Worm (Caenorhabditis elegans) whole organism, early embryonic: ENCODE measurements around the gene ttr-3.

ENCODE experiments used
- B0310.2 ChIP-seq: sonication (generic microtip); optimal IDR thresholded peaks from 2 replicates; lab custom pipeline; 2016; ENCODE audit warnings: mild to moderate bottlenecking, missing genetic modification characterization, missing compliant biosample characterization
- F13C5.2 ChIP-seq: sonication (generic microtip); optimal IDR thresholded peaks from 2 replicates; lab custom pipeline; 2017; ENCODE audit warnings: mild to moderate bottlenecking, missing genetic modification characterization, inconsistent platforms, missing compliant biosample characterization
- aly-1 ChIP-seq: sonication (generic microtip); optimal IDR thresholded peaks from 2 replicates; lab custom pipeline; 2016; ENCODE audit warnings: missing genetic modification characterization, missing compliant biosample characterization
- ama-1 ChIP-seq: fragments of 150-350 bp; optimal IDR thresholded peaks from 2 replicates; lab custom pipeline; 2014
- ceh-13 ChIP-seq: fragments of 200-800 bp; sonication (Bioruptor generic); optimal IDR thresholded peaks from 2 replicates; lab custom pipeline; 2018; ENCODE audit warnings: mild to moderate bottlenecking, missing genetic modification characterization, missing compliant biosample characterization
- ceh-36 ChIP-seq: sonication (generic microtip); optimal IDR thresholded peaks from 2 replicates; lab custom pipeline; 2016; ENCODE audit warnings: missing genetic modification characterization, inconsistent platforms, missing compliant biosample characterization
- ets-7 ChIP-seq: sonication (generic microtip); optimal IDR thresholded peaks from 2 replicates; lab custom pipeline; 2016; ENCODE audit warnings: missing genotype, missing genetic modification characterization, missing compliant biosample characterization
- flt-1 ChIP-seq: fragments of 200-800 bp; sonication (Bioruptor generic); IDR thresholded peaks from 2 replicates; pipeline ENCODE4 v1.3.6; 2022; ENCODE audit warnings: missing genetic modification characterization, missing compliant biosample characterization
- hmbx-1 ChIP-seq: sonication (generic microtip); optimal IDR thresholded peaks from 2 replicates; lab custom pipeline; 2016; ENCODE audit warnings: mild to moderate bottlenecking, missing genetic modification characterization, missing compliant biosample characterization
- hmg-4 ChIP-seq: fragments of 200-800 bp; sonication (Bioruptor generic); optimal IDR thresholded peaks from 2 replicates; lab custom pipeline; 2018; ENCODE audit warnings: mild to moderate bottlenecking, missing genetic modification characterization, missing compliant biosample characterization
- hnd-1 ChIP-seq: sonication (generic microtip); optimal IDR thresholded peaks from 2 replicates; lab custom pipeline; 2016; ENCODE audit warnings: missing genetic modification characterization, missing compliant biosample characterization
- pes-1 ChIP-seq: fragments of 200-800 bp; sonication (Bioruptor generic); IDR thresholded peaks from 2 replicates; pipeline ENCODE4 v1.3.6; 2022; ENCODE audit warnings: missing genetic modification reagents, missing genetic modification characterization, missing compliant biosample characterization
- scrt-1 ChIP-seq: fragments of 200-800 bp; sonication (Bioruptor generic); IDR thresholded peaks from 2 replicates; pipeline ENCODE4 v1.3.6; 2022; ENCODE audit warnings: missing genetic modification characterization, missing compliant biosample characterization
- sea-1 ChIP-seq: fragments of 200-800 bp; sonication (Bioruptor generic); conservative IDR thresholded peaks from 2 replicates; pipeline ENCODE4 v1.3.6; 2022; ENCODE audit warnings: missing genetic modification characterization, missing compliant biosample characterization
- tbx-11 ChIP-seq: fragments of 200-800 bp; sonication (Bioruptor generic); IDR thresholded peaks from 2 replicates; pipeline ENCODE4 v1.3.6; 2022; ENCODE audit warnings: missing genetic modification characterization, missing compliant biosample characterization
- tbx-37 ChIP-seq: fragments of 200-800 bp; sonication (Bioruptor generic); conservative IDR thresholded peaks from 2 replicates; pipeline ENCODE4 v1.3.6; 2022; ENCODE audit warnings: missing genetic modification reagents, missing genetic modification characterization, missing compliant biosample characterization
- tra-4 ChIP-seq: sonication (generic microtip); optimal IDR thresholded peaks from 2 replicates; lab custom pipeline; 2017; ENCODE audit warnings: missing genetic modification characterization, missing compliant biosample characterization

Gene ttr-3

ce11 chrIII:9956665-9957401, 30.3 kb upstream of the ttr-3 start, which contains the start of gene alx-1:
TSS of gene alx-1 (plus strand) at chrIII:9957351.
- no peak for TF ChIP-seq hmbx-1 (tag; lab: Kevin White, UChicago)
- no peak for TF ChIP-seq hmg-4
- no peak for TF ChIP-seq B0310.2
- TF ChIP-seq tra-4 = no peak
- no peak for TF ChIP-seq F13C5.2 (tag; lab: Kevin White, UChicago)
- no peak for TF ChIP-seq ceh-36 (tag; lab: Kevin White, UChicago)
- TF ChIP-seq flt-1 = no peak

- TF ChIP-seq sea-1 (GFP tag; lab: Robert Waterston, UW) (no peak), ceh-13 (no peak), hnd-1 (tag; lab: Kevin White, UChicago) (no peak), B0310.2 (no peak)
Observed at ce11 chrIII:9956123-9956522, 29.6 kb upstream of the ttr-3 start, which contains the start of gene mog-1. TSS of gene mog-1 (minus strand) at chrIII:9956215.

ce11 chrIII:9951864-9952263, 25.3 kb upstream of the ttr-3 start, which contains the start of gene K03H1.11:
TSS of gene K03H1.11 (minus strand) at chrIII:9951964.
- no peak for TF ChIP-seq sea-1 (GFP tag; lab: Robert Waterston, UW)
- no peak for TF ChIP-seq pes-1 (GFP tag; lab: Robert Waterston, UW)
- no peak for TF ChIP-seq hmg-4
- TF ChIP-seq tbx-11 = no peak
- no peak for TF ChIP-seq tra-4
- TF ChIP-seq ceh-13 = no peak
- no peak for TF ChIP-seq flt-1
- no peak for TF ChIP-seq ama-1 (lab: Kevin White, UChicago)
- no peak for TF ChIP-seq B0310.2
- no peak for TF ChIP-seq scrt-1 (GFP tag; lab: Robert Waterston, UW)
- TF ChIP-seq ceh-36 (tag; lab: Kevin White, UChicago) = no peak
- TF ChIP-seq hnd-1 (tag; lab: Kevin White, UChicago) = no peak
- no peak for TF ChIP-seq ets-7 (tag; lab: Kevin White, UChicago)

- TF ChIP-seq ceh-36 (tag; lab: Kevin White, UChicago) = no peak
- no peak for TF ChIP-seq ets-7 (tag; lab: Kevin White, UChicago)
- no peak for TF ChIP-seq scrt-1 (GFP tag; lab: Robert Waterston, UW)
Observed at ce11 chrIII:9950244-9950643, 23.7 kb upstream of the ttr-3 start, which contains the start of gene K03H1.13. TSS of gene K03H1.13 (minus strand) at chrIII:9950344.

ce11 chrIII:9946806-9947419, 20.4 kb upstream of the ttr-3 start, which contains the start of gene K03H1.7:
TSS of gene K03H1.7 (plus strand) at chrIII:9947405.
- TF ChIP-seq hmg-4 (no peak), F13C5.2 (tag; lab: Kevin White, UChicago) (no peak), ceh-13 (no peak), B0310.2 (no peak)

- TF ChIP-seq ceh-36 (tag; lab: Kevin White, UChicago) (no peak), ama-1 (lab: Kevin White, UChicago) (no peak), hmbx-1 (tag; lab: Kevin White, UChicago) (no peak), B0310.2 (no peak), aly-1 (tag; lab: Kevin White, UChicago) (no peak), flt-1 (no peak), ceh-13 (no peak), pes-1 (GFP tag; lab: Robert Waterston, UW) (no peak), F13C5.2 (tag; lab: Kevin White, UChicago) (no peak)
Observed at ce11 chrIII:9944723-9945122, 18.2 kb upstream of the ttr-3 start, which contains the start of gene gln-2. TSS of gene gln-2 (minus strand) at chrIII:9944823.

ce11 chrIII:9941020-9941674, 14.6 kb upstream of the ttr-3 start, which contains the start of the genes K03H1.9 and K03H1.12:
TSS of gene K03H1.9 (minus strand) at chrIII:9941490.
TSS of gene K03H1.12 (plus strand) at chrIII:9941624.
- TF ChIP-seq flt-1 (no peak), ceh-36 (tag; lab: Kevin White, UChicago) (no peak), hmg-4 (no peak), ets-7 (tag; lab: Kevin White, UChicago) (no peak), tbx-37 (GFP tag; lab: Robert Waterston, UW) (no peak), hmbx-1 (tag; lab: Kevin White, UChicago) (no peak), aly-1 (tag; lab: Kevin White, UChicago) (no peak), ama-1 (lab: Kevin White, UChicago) (no peak), scrt-1 (GFP tag; lab: Robert Waterston, UW) (no peak), tra-4 (no peak), hnd-1 (tag; lab: Kevin White, UChicago) (no peak), pes-1 (GFP tag; lab: Robert Waterston, UW) (no peak), F13C5.2 (tag; lab: Kevin White, UChicago) (no peak), sea-1 (GFP tag; lab: Robert Waterston, UW) (no peak), tbx-11 (no peak), ceh-13 (no peak), B0310.2 (no peak)

ce11 chrIII:9932091-9932490, 5.5 kb upstream of the ttr-3 start, which contains the start of gene dec-7:
TSS of gene dec-7 (plus strand) at chrIII:9932398.
- TF ChIP-seq ama-1 (lab: Kevin White, UChicago) = no peak
- no peak for TF ChIP-seq sea-1 (GFP tag; lab: Robert Waterston, UW)
- no peak for TF ChIP-seq aly-1 (tag; lab: Kevin White, UChicago)
- no peak for TF ChIP-seq B0310.2
- no peak for TF ChIP-seq tbx-11
- no peak for TF ChIP-seq F13C5.2 (tag; lab: Kevin White, UChicago)
- TF ChIP-seq tra-4 = no peak
- TF ChIP-seq pes-1 (GFP tag; lab: Robert Waterston, UW) = no peak
- no peak for TF ChIP-seq flt-1
